Fruit fly (Drosophila melanogaster): ENCODE data around the gene Ilp3.

The Ilp3 gene

DNA sequence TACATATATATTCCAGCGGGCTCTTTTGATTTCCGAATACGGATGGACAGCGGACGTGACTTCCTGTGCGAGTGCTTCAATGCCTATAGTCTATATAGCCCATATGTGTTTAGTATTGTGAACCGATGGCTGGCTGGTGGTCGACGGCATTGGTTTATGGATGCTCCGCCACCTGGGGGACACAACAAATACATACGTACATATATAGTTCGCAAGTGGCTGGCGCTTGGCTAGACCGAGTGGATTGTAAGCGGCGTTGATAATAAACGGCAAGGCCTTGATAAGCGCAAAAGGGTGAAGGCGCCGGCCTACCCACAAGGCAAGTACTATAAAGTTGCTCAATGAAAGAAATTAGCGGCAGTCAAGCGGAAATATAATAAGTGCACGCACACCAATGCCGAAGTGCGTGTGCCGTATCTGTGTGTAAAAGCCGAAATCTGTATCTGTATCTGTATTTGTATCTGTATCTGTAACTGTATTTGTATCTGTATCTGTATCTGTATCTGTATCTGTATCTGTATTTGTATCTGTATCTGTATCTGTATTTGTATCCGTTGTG, 44.1 kb upstream of the Ilp3 start:
- no peak for TF ChIP-seq CG9948 (tag; optimal IDR thresholded peaks at IDR 0.05)
- peak; percentile 26 for TF ChIP-seq EcR (GFP tag; optimal IDR thresholded peaks at IDR 0.05)

DNA sequence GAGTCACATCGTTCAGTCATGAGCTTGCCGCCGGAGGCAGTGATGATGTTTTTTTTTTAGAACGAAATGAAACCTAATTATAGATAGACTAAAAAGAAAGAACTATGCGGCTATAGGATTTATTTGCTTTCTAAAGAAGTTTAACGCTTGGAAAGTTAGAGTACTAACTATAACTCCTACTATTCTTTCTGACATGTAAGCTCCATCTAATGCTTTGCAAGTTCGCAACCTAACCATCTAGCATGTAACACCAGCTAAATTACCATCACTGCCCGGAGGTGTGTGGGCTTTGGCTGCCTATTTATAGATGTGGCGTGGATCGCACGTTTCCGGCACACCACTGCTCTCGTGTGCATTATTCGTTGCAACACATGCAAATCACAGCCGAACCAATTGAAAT, 40.1 kb upstream of the Ilp3 start:
- TF ChIP-seq CG14655 (GFP tag; optimal IDR thresholded peaks at IDR 0.05), result no peak
- no peak for TF ChIP-seq CG4496 (GFP tag; IDR thresholded peaks at IDR 0.05)
- TF ChIP-seq CG32121 (GFP tag; IDR thresholded peaks at IDR 0.05), result no peak
- TF ChIP-seq D1 (tag; optimal IDR thresholded peaks at IDR 0.05), result no peak
- no peak for TF ChIP-seq fd96Ca (GFP tag; IDR thresholded peaks at IDR 0.05)
- TF ChIP-seq CG10348 (GFP tag; IDR thresholded peaks at IDR 0.05), result no peak
- no peak for TF ChIP-seq CG13204 (GFP tag; optimal IDR thresholded peaks at IDR 0.05)
- TF ChIP-seq Pif1A (GFP tag; optimal IDR thresholded peaks at IDR 0.05), result no peak
- no peak for TF ChIP-seq CG15710 (tag; optimal IDR thresholded peaks at IDR 0.05)
- no peak for TF ChIP-seq Pif1B (GFP tag; optimal IDR thresholded peaks at IDR 0.05)
- no peak for TF ChIP-seq Snoo (tag; optimal IDR thresholded peaks at IDR 0.05)
- no peak for TF ChIP-seq CG12605 (GFP tag; IDR thresholded peaks at IDR 0.05)
- TF ChIP-seq gl (tag; optimal IDR thresholded peaks at IDR 0.05), result no peak
- no peak for TF ChIP-seq CG9948 (tag; optimal IDR thresholded peaks at IDR 0.05)
- TF ChIP-seq CG34367 (tag; optimal IDR thresholded peaks at IDR 0.05), result no peak
- no peak for TF ChIP-seq rn (GFP tag; IDR thresholded peaks at IDR 0.05)

DNA sequence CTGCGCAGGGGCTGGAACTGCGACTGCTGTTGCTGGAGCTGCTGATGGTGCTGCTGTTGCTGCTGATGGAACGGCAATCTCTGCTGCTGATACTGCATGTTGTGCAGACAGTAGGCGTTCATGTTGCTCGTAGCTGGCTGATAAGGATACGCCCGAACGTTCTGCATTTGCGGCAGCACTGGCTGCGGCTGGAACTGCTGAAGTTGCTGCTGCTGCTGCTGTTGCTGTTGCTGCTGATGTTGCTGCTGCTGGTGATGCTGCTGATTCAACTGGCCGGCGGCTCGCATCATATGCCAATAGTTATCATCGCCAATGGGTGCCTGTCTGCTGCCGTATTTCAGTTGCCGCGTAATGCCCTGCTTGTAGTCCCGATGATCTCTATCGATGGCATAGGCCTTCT, 38.8 kb upstream of the Ilp3 start:
- TF ChIP-seq CG12605 (GFP tag; IDR thresholded peaks at IDR 0.05), result no peak
- TF ChIP-seq CG34367 (tag; optimal IDR thresholded peaks at IDR 0.05), result no peak
- no peak for TF ChIP-seq CG8301 (tag; optimal IDR thresholded peaks at IDR 0.05)
- TF ChIP-seq Pif1A (GFP tag; optimal IDR thresholded peaks at IDR 0.05), result no peak

DNA sequence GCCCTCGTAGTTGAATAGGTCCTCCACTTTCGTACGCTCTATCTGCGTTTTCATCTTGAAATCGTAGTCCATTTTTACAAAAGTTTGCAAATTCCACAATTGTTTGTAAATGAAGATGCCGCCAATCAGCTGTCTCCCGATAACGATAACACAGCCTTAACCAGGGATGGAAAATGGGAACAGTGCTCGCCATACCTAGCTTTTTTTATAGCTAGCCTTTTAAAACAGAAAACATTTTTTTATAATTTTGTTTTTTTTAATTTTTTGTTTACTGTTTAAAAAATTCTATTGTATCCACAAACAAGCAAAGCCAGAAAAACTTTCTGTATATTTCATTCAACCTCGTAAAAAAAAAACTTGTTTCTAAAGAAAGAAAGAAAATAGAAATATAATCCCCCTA, 36.6 kb upstream of the Ilp3 start, which contains the start of gene Cdk8:
Cdk8 (minus strand) TSS at position 137 of the 400 bp plus-strand sequence.
- peak; percentile 38; the same call in 1 of the 2 replicates for TF ChIP-seq CG32121 (GFP tag; IDR thresholded peaks at IDR 0.05)
- TF ChIP-seq gl (tag; optimal IDR thresholded peaks at IDR 0.05), result no peak
- TF ChIP-seq CG17806 (tag; optimal IDR thresholded peaks at IDR 0.05), result peak; percentile 5
- TF ChIP-seq D1 (tag; optimal IDR thresholded peaks at IDR 0.05), result peak; percentile 53
- peak; percentile 5 for TF ChIP-seq CG15710 (tag; optimal IDR thresholded peaks at IDR 0.05)
- TF ChIP-seq CG13204 (GFP tag; optimal IDR thresholded peaks at IDR 0.05), result no peak

DNA sequence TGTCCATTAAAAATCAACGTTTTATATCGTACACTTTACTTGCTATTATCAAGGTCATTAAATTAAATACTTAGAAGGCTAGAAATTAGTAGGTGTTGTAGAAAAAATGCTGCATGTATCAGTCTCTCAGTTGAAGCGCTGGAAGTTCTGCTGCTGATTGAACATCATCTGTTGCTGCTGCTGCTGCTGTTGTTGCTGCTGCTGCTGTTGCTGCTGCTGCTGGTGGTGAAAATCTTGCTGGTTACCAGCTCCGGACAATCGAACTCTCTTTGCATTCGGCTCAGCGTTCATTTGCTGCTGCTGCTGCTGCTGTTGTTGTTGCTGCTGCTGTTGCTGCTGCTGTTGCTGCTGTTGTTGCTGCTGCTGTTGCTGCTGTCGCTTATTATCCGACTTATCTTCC, 35.1 kb upstream of the Ilp3 start:
- no peak for TF ChIP-seq CG4496 (GFP tag; IDR thresholded peaks at IDR 0.05)
- TF ChIP-seq CG13204 (GFP tag; optimal IDR thresholded peaks at IDR 0.05), result no peak
- no peak for TF ChIP-seq Ets98B (GFP tag; IDR thresholded peaks at IDR 0.05)
- TF ChIP-seq CG34367 (tag; optimal IDR thresholded peaks at IDR 0.05), result no peak
- TF ChIP-seq EcR (GFP tag; optimal IDR thresholded peaks at IDR 0.05), result no peak
- TF ChIP-seq gl (tag; optimal IDR thresholded peaks at IDR 0.05), result no peak
- no peak for TF ChIP-seq Pif1A (GFP tag; optimal IDR thresholded peaks at IDR 0.05)
- no peak for TF ChIP-seq rn (GFP tag; IDR thresholded peaks at IDR 0.05)
- TF ChIP-seq CG17806 (tag; optimal IDR thresholded peaks at IDR 0.05), result no peak

DNA sequence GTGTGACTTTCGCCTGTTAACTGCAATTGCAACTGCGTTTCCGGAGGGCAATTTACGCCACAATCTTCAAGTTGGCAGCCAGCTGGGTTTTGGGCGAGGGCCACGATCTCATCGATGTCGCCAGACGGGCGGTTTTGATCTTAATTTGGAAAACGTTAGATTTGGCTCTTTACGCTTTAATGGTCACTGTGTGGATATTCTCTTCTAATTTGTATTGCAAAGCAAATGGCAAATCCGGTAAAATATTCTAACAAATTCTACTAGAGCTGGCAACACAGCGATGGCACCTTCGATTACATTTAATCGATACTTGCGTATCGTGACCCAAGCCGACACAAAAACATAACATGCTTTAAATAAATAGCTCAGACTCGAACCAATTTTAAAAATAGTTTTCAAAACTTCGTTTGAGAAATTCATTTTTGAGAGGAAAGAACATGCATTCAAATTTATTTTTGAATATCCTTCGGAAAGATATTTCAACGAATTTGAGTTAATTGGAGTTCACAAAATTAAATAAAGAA, 34.7 kb upstream of the Ilp3 start, which contains the start of gene I-2:
I-2 (minus strand) TSS at position 282 of the 524 bp plus-strand sequence.
- TF ChIP-seq CG4496 (GFP tag; IDR thresholded peaks at IDR 0.05), result no peak
- TF ChIP-seq CG32121 (GFP tag; IDR thresholded peaks at IDR 0.05), result no peak
- TF ChIP-seq CG9948 (tag; optimal IDR thresholded peaks at IDR 0.05), result no peak
- no peak for TF ChIP-seq fd96Ca (GFP tag; IDR thresholded peaks at IDR 0.05)
- no peak for TF ChIP-seq Snoo (tag; optimal IDR thresholded peaks at IDR 0.05)
- no peak for TF ChIP-seq EcR (GFP tag; optimal IDR thresholded peaks at IDR 0.05)
- TF ChIP-seq D1 (tag; optimal IDR thresholded peaks at IDR 0.05), result no peak
- TF ChIP-seq CG8159 (tag; optimal IDR thresholded peaks at IDR 0.05), result no peak

DNA sequence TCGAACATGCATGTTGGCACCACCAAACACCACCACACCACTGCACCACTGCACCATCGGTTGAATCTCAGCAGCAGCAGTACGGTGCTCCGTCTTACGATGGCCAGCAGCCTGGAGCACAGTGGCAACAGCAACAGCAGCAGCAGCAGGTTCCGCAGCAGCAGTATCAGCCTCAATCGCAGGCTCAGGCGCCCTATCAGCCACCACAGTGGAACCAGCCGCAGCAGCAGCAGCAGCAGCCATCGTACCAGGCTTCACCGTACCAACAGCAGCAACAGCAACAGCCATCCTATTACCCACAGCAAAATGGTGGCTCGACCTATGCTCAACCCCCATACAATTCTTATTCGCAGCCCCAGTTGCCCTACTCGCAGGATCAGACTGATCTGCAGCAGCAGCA, 30.2 kb upstream of the Ilp3 start:
- no peak for TF ChIP-seq CG8301 (tag; optimal IDR thresholded peaks at IDR 0.05)
- no peak for TF ChIP-seq D1 (tag; optimal IDR thresholded peaks at IDR 0.05)
- no peak for TF ChIP-seq CG9948 (tag; optimal IDR thresholded peaks at IDR 0.05)

All from whole organism, pupa.